Worm (Caenorhabditis elegans) whole organism, early embryonic: ENCODE measurements around the gene mlt-4.

Experiments used
- aly-1 ChIP-seq: sonication (generic microtip); optimal IDR thresholded peaks from 2 replicates; lab custom pipeline; 2016; ENCODE audit warnings: missing genetic modification characterization, missing compliant biosample characterization
- ama-1 ChIP-seq: fragments of 150-350 bp; optimal IDR thresholded peaks from 2 replicates; lab custom pipeline; 2014
- ceh-36 ChIP-seq: sonication (generic microtip); optimal IDR thresholded peaks from 2 replicates; lab custom pipeline; 2016; ENCODE audit warnings: missing genetic modification characterization, inconsistent platforms, missing compliant biosample characterization
- hmbx-1 ChIP-seq: sonication (generic microtip); optimal IDR thresholded peaks from 2 replicates; lab custom pipeline; 2016; ENCODE audit warnings: mild to moderate bottlenecking, missing genetic modification characterization, missing compliant biosample characterization
- hnd-1 ChIP-seq: sonication (generic microtip); optimal IDR thresholded peaks from 2 replicates; lab custom pipeline; 2016; ENCODE audit warnings: missing genetic modification characterization, missing compliant biosample characterization
- tbx-37 ChIP-seq: fragments of 200-800 bp; sonication (Bioruptor generic); conservative IDR thresholded peaks from 2 replicates; pipeline ENCODE4 v1.3.6; 2022; ENCODE audit warnings: missing genetic modification reagents, missing genetic modification characterization, missing compliant biosample characterization
- tra-4 ChIP-seq: sonication (generic microtip); optimal IDR thresholded peaks from 2 replicates; lab custom pipeline; 2017; ENCODE audit warnings: missing genetic modification characterization, missing compliant biosample characterization

DNA sequence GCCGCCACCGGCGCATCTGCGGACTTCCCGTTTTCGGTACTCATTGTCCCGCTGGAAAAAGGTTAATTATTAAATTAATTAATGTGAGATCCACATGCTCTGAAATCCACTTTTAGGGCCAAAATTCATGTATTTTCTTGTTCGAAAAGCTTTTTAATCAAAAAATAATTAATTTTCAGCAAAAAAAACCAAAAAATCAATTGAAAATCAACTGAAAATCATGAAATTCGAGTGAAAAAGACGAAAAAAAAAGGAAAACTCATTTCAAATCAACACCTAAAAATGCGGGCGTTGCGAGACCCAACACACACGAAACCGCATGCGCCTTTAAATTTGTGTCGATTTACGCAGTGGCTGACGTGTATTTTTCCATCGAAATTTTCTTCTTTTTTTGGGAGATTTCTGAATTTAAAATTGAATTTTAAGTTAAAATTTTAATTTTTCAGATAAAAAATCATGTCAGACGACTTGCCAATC lies 19.5 kb downstream of the mlt-4 start, which contains the start of the genes prmt-1 and cdkr-3:
- TF ChIP-seq ama-1 (lab: Kevin White, UChicago) (no peak), ceh-36 (tag; lab: Kevin White, UChicago) (no peak), hmbx-1 (tag; lab: Kevin White, UChicago) (no peak), tra-4 (tag; lab: Kevin White, UChicago) (no peak), aly-1 (tag; lab: Kevin White, UChicago) (no peak), hnd-1 (tag; lab: Kevin White, UChicago) (no peak), tbx-37 (no peak)
